Worm (Caenorhabditis elegans): ENCODE results near the gene Y38F2AR.3.

The Y38F2AR.3 gene

ce11 chrIV:2383713-2384112 lies at the start of gene Y38F2AR.3:
Gene Y38F2AR.3, plus strand, starts transcription at chrIV:2384013.
- no peak for TF ChIP-seq elt-1 (tag; optimal IDR thresholded peaks at IDR 0.05)
- no peak for TF ChIP-seq unc-55 (GFP tag; optimal IDR thresholded peaks at IDR 0.05)
- no peak for TF ChIP-seq snpc-4 (tag; optimal IDR thresholded peaks at IDR 0.05)
- no peak for TF ChIP-seq egl-27 (tag; optimal IDR thresholded peaks at IDR 0.05)
- TF ChIP-seq lin-39 (tag; optimal IDR thresholded peaks at IDR 0.05) = no peak
- no peak for TF ChIP-seq Y55F3AM.14 (GFP tag; optimal IDR thresholded peaks at IDR 0.05)
- no peak for TF ChIP-seq nhr-25 (tag; optimal IDR thresholded peaks at IDR 0.05)
- TF ChIP-seq mab-5 (tag; optimal IDR thresholded peaks at IDR 0.05) = no peak
- no peak for TF ChIP-seq nhr-11 (tag; optimal IDR thresholded peaks at IDR 0.05)
- no peak for TF ChIP-seq skn-1 (tag; optimal IDR thresholded peaks at IDR 0.05)
- TF ChIP-seq mdl-1 (tag; optimal IDR thresholded peaks at IDR 0.05) = no peak
- no peak for TF ChIP-seq elt-3 (tag; optimal IDR thresholded peaks at IDR 0.05)
- no peak for TF ChIP-seq nhr-23 (tag; optimal IDR thresholded peaks at IDR 0.05)
- no peak for TF ChIP-seq zag-1 (tag; optimal IDR thresholded peaks at IDR 0.05)

- no peak for TF ChIP-seq ztf-1 (GFP tag; conservative IDR thresholded peaks at IDR 0.05)
- TF ChIP-seq R02D3.7 (tag; optimal IDR thresholded peaks at IDR 0.05) = no peak
- no peak for TF ChIP-seq nhr-21 (tag; optimal IDR thresholded peaks at IDR 0.05)
- TF ChIP-seq nhr-11 (tag; optimal IDR thresholded peaks at IDR 0.05) = no peak
- peak; percentile 8 for TF ChIP-seq dmd-4 (tag; optimal IDR thresholded peaks at IDR 0.05)
- no peak for TF ChIP-seq skn-1 (tag; optimal IDR thresholded peaks at IDR 0.05)
- no peak for TF ChIP-seq unc-62 (GFP tag; optimal IDR thresholded peaks at IDR 0.05)
- TF ChIP-seq sma-9 (GFP tag; optimal IDR thresholded peaks at IDR 0.05) = no peak
- no peak for TF ChIP-seq sma-9 (tag; optimal IDR thresholded peaks at IDR 0.05)
- no peak for TF ChIP-seq ceh-82 (tag; optimal IDR thresholded peaks at IDR 0.05)
- TF ChIP-seq zag-1 (tag; optimal IDR thresholded peaks at IDR 0.05) = no peak
- peak; percentile 31 for TF ChIP-seq nhr-25 (tag; optimal IDR thresholded peaks at IDR 0.05)
- no peak for TF ChIP-seq ama-1 (optimal IDR thresholded peaks at IDR 0.05)
- TF ChIP-seq lin-11 (tag; optimal IDR thresholded peaks at IDR 0.05) = no peak
- TF ChIP-seq fos-1 (tag; optimal IDR thresholded peaks at IDR 0.05) = no peak
- peak; percentile 38 for TF ChIP-seq F13H6.1 (tag; optimal IDR thresholded peaks at IDR 0.05)
- TF ChIP-seq ztf-11 (tag; optimal IDR thresholded peaks at IDR 0.05) = no peak
- TF ChIP-seq mab-5 (tag; optimal IDR thresholded peaks at IDR 0.05) = no peak
- peak; percentile 72 for TF ChIP-seq gmeb-1 (tag; optimal IDR thresholded peaks at IDR 0.05)
- TF ChIP-seq aly-2 (tag; optimal IDR thresholded peaks at IDR 0.05) = no peak
- peak; percentile 55 for TF ChIP-seq lin-13 (GFP tag; optimal IDR thresholded peaks at IDR 0.05)
- no peak for TF ChIP-seq nhr-23 (tag; optimal IDR thresholded peaks at IDR 0.05)
- TF ChIP-seq elt-3 (tag; optimal IDR thresholded peaks at IDR 0.05) = no peak
- TF ChIP-seq lin-39 (tag; optimal IDR thresholded peaks at IDR 0.05) = no peak
- no peak for TF ChIP-seq ztf-4 (tag; optimal IDR thresholded peaks at IDR 0.05)
- TF ChIP-seq egl-27 (tag; optimal IDR thresholded peaks at IDR 0.05) = no peak
- no peak for TF ChIP-seq sem-4 (tag; optimal IDR thresholded peaks at IDR 0.05)
- TF ChIP-seq ZK546.5 (tag; optimal IDR thresholded peaks at IDR 0.05) = no peak
- peak; percentile 47 for TF ChIP-seq sma-3 (GFP tag; optimal IDR thresholded peaks at IDR 0.05)
- peak; percentile 49 for TF ChIP-seq C34F6.9 (tag; optimal IDR thresholded peaks at IDR 0.05)
- TF ChIP-seq snpc-4 (tag; optimal IDR thresholded peaks at IDR 0.05) = peak; percentile 29
- peak; percentile 35 for TF ChIP-seq crh-2 (tag; optimal IDR thresholded peaks at IDR 0.05)
- peak; percentile 61 for TF ChIP-seq unc-55 (GFP tag; optimal IDR thresholded peaks at IDR 0.05)
- no peak for TF ChIP-seq peb-1 (tag; optimal IDR thresholded peaks at IDR 0.05)
- peak; percentile 72 to 84 for TF ChIP-seq lsy-2 (tag; optimal IDR thresholded peaks at IDR 0.05)
- TF ChIP-seq nhr-237 (tag; optimal IDR thresholded peaks at IDR 0.05) = no peak
- no peak for TF ChIP-seq nhr-6 (tag; optimal IDR thresholded peaks at IDR 0.05)
- TF ChIP-seq unc-39 (tag; optimal IDR thresholded peaks at IDR 0.05) = no peak
- no peak for TF ChIP-seq blmp-1 (tag; optimal IDR thresholded peaks at IDR 0.05; ENCODE audit: insufficient read depth)
- no peak for TF ChIP-seq nhr-77 (tag; optimal IDR thresholded peaks at IDR 0.05)
- no peak for TF ChIP-seq nhr-129 (tag; optimal IDR thresholded peaks at IDR 0.05)
- TF ChIP-seq nhr-12 (tag; optimal IDR thresholded peaks at IDR 0.05) = no peak
- no peak for TF ChIP-seq alr-1 (tag; optimal IDR thresholded peaks at IDR 0.05)
- no peak for TF ChIP-seq mbf-1 (tag; optimal IDR thresholded peaks at IDR 0.05)
- TF ChIP-seq mdl-1 (tag; optimal IDR thresholded peaks at IDR 0.05) = no peak
- TF ChIP-seq Y55F3AM.14 (GFP tag; optimal IDR thresholded peaks at IDR 0.05) = no peak
- no peak for TF ChIP-seq elt-1 (tag; optimal IDR thresholded peaks at IDR 0.05)
- no peak for TF ChIP-seq nhr-10 (tag; optimal IDR thresholded peaks at IDR 0.05)
- no peak for TF ChIP-seq ceh-16 (tag; optimal IDR thresholded peaks at IDR 0.05)
Measured at ce11 chrIV:2348862-2349321, 34.9 kb upstream of the Y38F2AR.3 start, which contains the start of the genes ppgn-1 and tftc-1. Gene ppgn-1, minus strand, starts transcription at chrIV:2348912. Gene tftc-1, plus strand, starts transcription at chrIV:2349271.
